ENCODE assay signal across 2 fruit fly cellular contexts in genomic region chr3L:23589259-23589658, dm6.
TF ChIP-seq lines count a peak whose summit lies in the region.

No protein-coding gene starts in this region.

- TF ChIP-seq CTCF in whole organism, embryonic (GFP tag; optimal IDR thresholded peaks at IDR 0.05; lab: Kevin White, UChicago), result no peak

TF ChIP-seq in whole organism, embryonic, 481 proteins besides CTCF, POLR2A, EP300 and RAD21:
- TF ChIP-seq GATAe (GFP tag; conservative IDR thresholded peaks at IDR 0.05; lab: Robert Waterston, UW) (no peak), CG4282 (GFP tag; optimal IDR thresholded peaks at IDR 0.05; lab: Kevin White, UChicago) (no peak), odd (GFP tag; optimal IDR thresholded peaks at IDR 0.05; lab: Kevin White, UChicago) (no peak), CG12104 (GFP tag; optimal IDR thresholded peaks at IDR 0.05; lab: Kevin White, UChicago) (no peak), yki (optimal IDR thresholded peaks at IDR 0.05; lab: Kevin White, UChicago) (no peak), psq (GFP tag; optimal IDR thresholded peaks at IDR 0.05; lab: Kevin White, UChicago) (no peak), CG1603 (tag; optimal IDR thresholded peaks at IDR 0.05; lab: Kevin White, UChicago) (peak; percentile 65), Ets97D (GFP tag; optimal IDR thresholded peaks at IDR 0.05; lab: Kevin White, UChicago) (no peak), Atf3 (GFP tag; optimal IDR thresholded peaks at IDR 0.05; lab: Kevin White, UChicago) (no peak), CG34376 (GFP tag; optimal IDR thresholded peaks at IDR 0.05; lab: Kevin White, UChicago) (no peak), Dp (GFP tag; optimal IDR thresholded peaks at IDR 0.05; lab: Kevin White, UChicago) (no peak), ATbp (GFP tag; optimal IDR thresholded peaks at IDR 0.05; lab: Kevin White, UChicago) (no peak), CG17802 (tag; optimal IDR thresholded peaks at IDR 0.05; lab: Kevin White, UChicago) (peak; percentile 86), Lhr (GFP tag; optimal IDR thresholded peaks at IDR 0.05; lab: Kevin White, UChicago) (peak; percentile 25), mirr (GFP tag; optimal IDR thresholded peaks at IDR 0.05; lab: Kevin White, UChicago) (no peak), cad (GFP tag; optimal IDR thresholded peaks at IDR 0.05; lab: Kevin White, UChicago) (no peak), sisA (GFP tag; IDR thresholded peaks at IDR 0.05; lab: Robert Waterston, UW) (no peak), CG6791 (GFP tag; IDR thresholded peaks at IDR 0.05; lab: Robert Waterston, UW; ENCODE audit: partially characterized antibody) (no peak), CG1024 (GFP tag; IDR thresholded peaks at IDR 0.05; lab: Robert Waterston, UW) (peak; percentile 87), CG10147 (GFP tag; optimal IDR thresholded peaks at IDR 0.05; lab: Kevin White, UChicago) (no peak), CG30020 (tag; optimal IDR thresholded peaks at IDR 0.05; lab: Kevin White, UChicago) (peak; percentile 93), Eip74EF (GFP tag; optimal IDR thresholded peaks at IDR 0.05; lab: Kevin White, UChicago) (no peak), CG8765 (GFP tag; IDR thresholded peaks at IDR 0.05; lab: Robert Waterston, UW) (no peak), CG9797 (GFP tag; optimal IDR thresholded peaks at IDR 0.05; lab: Kevin White, UChicago) (no peak), CG11504 (tag; optimal IDR thresholded peaks at IDR 0.05; lab: Kevin White, UChicago) (no peak), CG11398 (GFP tag; optimal IDR thresholded peaks at IDR 0.05; lab: Kevin White, UChicago) (no peak), vvl (GFP tag; IDR thresholded peaks at IDR 0.05; lab: Robert Waterston, UW) (no peak), Trl (optimal IDR thresholded peaks at IDR 0.05; lab: Kevin White, UChicago) (no peak), Trl (GFP tag; optimal IDR thresholded peaks at IDR 0.05; lab: Kevin White, UChicago) (no peak), zen2 (GFP tag; IDR thresholded peaks at IDR 0.05; lab: Robert Waterston, UW; ENCODE audit: partially characterized antibody) (no peak), CkIIα-i1 (GFP tag; IDR thresholded peaks at IDR 0.05; lab: Robert Waterston, UW) (no peak), sens (GFP tag; lab: Kevin White, UChicago) (no peak), CG4424 (GFP tag; optimal IDR thresholded peaks at IDR 0.05; lab: Kevin White, UChicago) (no peak), pum (GFP tag; optimal IDR thresholded peaks at IDR 0.05; lab: Kevin White, UChicago) (no peak), E2f1 (GFP tag; IDR thresholded peaks at IDR 0.05; lab: Robert Waterston, UW) (no peak), ssp (GFP tag; IDR thresholded peaks at IDR 0.05; lab: Robert Waterston, UW) (peak; percentile 85), otp (GFP tag; IDR thresholded peaks at IDR 0.05; lab: Robert Waterston, UW) (no peak), CG12155 (GFP tag; optimal IDR thresholded peaks at IDR 0.05; lab: Kevin White, UChicago) (no peak), CG7357 (GFP tag; IDR thresholded peaks at IDR 0.05; lab: Robert Waterston, UW) (peak; percentile 77), NFAT (GFP tag; IDR thresholded peaks at IDR 0.05; lab: Robert Waterston, UW) (no peak), fd64A (GFP tag; optimal IDR thresholded peaks at IDR 0.05; lab: Kevin White, UChicago) (no peak), CG9437 (GFP tag; optimal IDR thresholded peaks at IDR 0.05; lab: Kevin White, UChicago) (peak; percentile 9), CG12071 (GFP tag; optimal IDR thresholded peaks at IDR 0.05; lab: Kevin White, UChicago) (no peak), dati (GFP tag; IDR thresholded peaks at IDR 0.05; lab: Robert Waterston, UW) (no peak), Bgb (GFP tag; IDR thresholded peaks at IDR 0.05; lab: Robert Waterston, UW; ENCODE audit: partially characterized antibody) (no peak), CG9215 (GFP tag; IDR thresholded peaks at IDR 0.05; lab: Robert Waterston, UW) (no peak)

TF ChIP-seq in whole organism, prepupa, 60 proteins besides CTCF, POLR2A, EP300 and RAD21:
- peak; percentile 11 for TF ChIP-seq svp (GFP tag; lab: Kevin White, UChicago)
- TF ChIP-seq CG6792 (GFP tag; optimal IDR thresholded peaks at IDR 0.05; lab: Kevin White, UChicago), result no peak
TF ChIP-seq in whole organism, prepupa: peak in this region for 1.
